Worm (Caenorhabditis elegans): ENCODE measurements around the gene sru-18.

- TF ChIP-seq med-1 (GFP tag; optimal IDR thresholded peaks at IDR 0.05; ENCODE audit: insufficient read depth): no peak
- no peak for TF ChIP-seq klf-2 (GFP tag; conservative IDR thresholded peaks at IDR 0.05)
- TF ChIP-seq T22C8.4 (GFP tag; IDR thresholded peaks at IDR 0.05): no peak
- no peak for TF ChIP-seq ref-1 (GFP tag; conservative IDR thresholded peaks at IDR 0.05)
Measured at ce11 chrIV:12454115-12454514, 47.9 kb upstream of the sru-18 start, which contains the start of gene spe-44.
